Worm (Caenorhabditis elegans) whole organism, early embryonic: Measurements from ENCODE around the gene cya-1.
A peak's percentile ranks its signal among the peaks of the same experiment; 100 is the strongest.

Experiments
- B0310.2 ChIP-seq: sonication (generic microtip); optimal IDR thresholded peaks from 2 replicates; lab custom pipeline; 2016; ENCODE audit warnings: mild to moderate bottlenecking, missing genetic modification characterization, missing compliant biosample characterization
- F13C5.2 ChIP-seq: sonication (generic microtip); optimal IDR thresholded peaks from 2 replicates; lab custom pipeline; 2017; ENCODE audit warnings: mild to moderate bottlenecking, missing genetic modification characterization, inconsistent platforms, missing compliant biosample characterization
- aly-1 ChIP-seq: sonication (generic microtip); optimal IDR thresholded peaks from 2 replicates; lab custom pipeline; 2016; ENCODE audit warnings: missing genetic modification characterization, missing compliant biosample characterization
- ama-1 ChIP-seq: fragments of 150-350 bp; optimal IDR thresholded peaks from 2 replicates; lab custom pipeline; 2014
- ceh-13 ChIP-seq: fragments of 200-800 bp; sonication (Bioruptor generic); optimal IDR thresholded peaks from 2 replicates; lab custom pipeline; 2018; ENCODE audit warnings: mild to moderate bottlenecking, missing genetic modification characterization, missing compliant biosample characterization
- ceh-36 ChIP-seq: sonication (generic microtip); optimal IDR thresholded peaks from 2 replicates; lab custom pipeline; 2016; ENCODE audit warnings: missing genetic modification characterization, inconsistent platforms, missing compliant biosample characterization
- ets-7 ChIP-seq: sonication (generic microtip); optimal IDR thresholded peaks from 2 replicates; lab custom pipeline; 2016; ENCODE audit warnings: missing genotype, missing genetic modification characterization, missing compliant biosample characterization
- flt-1 ChIP-seq: fragments of 200-800 bp; sonication (Bioruptor generic); IDR thresholded peaks from 2 replicates; pipeline ENCODE4 v1.3.6; 2022; ENCODE audit warnings: missing genetic modification characterization, missing compliant biosample characterization
- hmbx-1 ChIP-seq: sonication (generic microtip); optimal IDR thresholded peaks from 2 replicates; lab custom pipeline; 2016; ENCODE audit warnings: mild to moderate bottlenecking, missing genetic modification characterization, missing compliant biosample characterization
- hmg-4 ChIP-seq: fragments of 200-800 bp; sonication (Bioruptor generic); optimal IDR thresholded peaks from 2 replicates; lab custom pipeline; 2018; ENCODE audit warnings: mild to moderate bottlenecking, missing genetic modification characterization, missing compliant biosample characterization
- hnd-1 ChIP-seq: sonication (generic microtip); optimal IDR thresholded peaks from 2 replicates; lab custom pipeline; 2016; ENCODE audit warnings: missing genetic modification characterization, missing compliant biosample characterization
- pes-1 ChIP-seq: fragments of 200-800 bp; sonication (Bioruptor generic); IDR thresholded peaks from 2 replicates; pipeline ENCODE4 v1.3.6; 2022; ENCODE audit warnings: missing genetic modification reagents, missing genetic modification characterization, missing compliant biosample characterization
- scrt-1 ChIP-seq: fragments of 200-800 bp; sonication (Bioruptor generic); IDR thresholded peaks from 2 replicates; pipeline ENCODE4 v1.3.6; 2022; ENCODE audit warnings: missing genetic modification characterization, missing compliant biosample characterization
- sea-1 ChIP-seq: fragments of 200-800 bp; sonication (Bioruptor generic); conservative IDR thresholded peaks from 2 replicates; pipeline ENCODE4 v1.3.6; 2022; ENCODE audit warnings: missing genetic modification characterization, missing compliant biosample characterization
- tbx-11 ChIP-seq: fragments of 200-800 bp; sonication (Bioruptor generic); IDR thresholded peaks from 2 replicates; pipeline ENCODE4 v1.3.6; 2022; ENCODE audit warnings: missing genetic modification characterization, missing compliant biosample characterization
- tbx-37 ChIP-seq: fragments of 200-800 bp; sonication (Bioruptor generic); conservative IDR thresholded peaks from 2 replicates; pipeline ENCODE4 v1.3.6; 2022; ENCODE audit warnings: missing genetic modification reagents, missing genetic modification characterization, missing compliant biosample characterization
- tra-4 ChIP-seq: sonication (generic microtip); optimal IDR thresholded peaks from 2 replicates; lab custom pipeline; 2017; ENCODE audit warnings: missing genetic modification characterization, missing compliant biosample characterization

Gene cya-1

ce11 chrIII:9115745-9116144 lies 6.7 kb upstream of the cya-1 start:
- TF ChIP-seq ceh-13 (GFP tag; lab: Kevin White, UChicago): no peak
- no peak for TF ChIP-seq ceh-36 (tag; lab: Kevin White, UChicago)
- TF ChIP-seq tbx-37 (GFP tag; lab: Robert Waterston, UW): no peak
- no peak for TF ChIP-seq hnd-1 (tag; lab: Kevin White, UChicago)
- no peak for TF ChIP-seq F13C5.2 (tag; lab: Kevin White, UChicago)
- TF ChIP-seq ets-7 (tag; lab: Kevin White, UChicago): no peak
- TF ChIP-seq flt-1: no peak
- TF ChIP-seq aly-1 (tag; lab: Kevin White, UChicago): no peak
- no peak for TF ChIP-seq tbx-11 (GFP tag; lab: Robert Waterston, UW)
- no peak for TF ChIP-seq tra-4
- TF ChIP-seq hmg-4 (GFP tag; lab: Kevin White, UChicago): no peak
- TF ChIP-seq B0310.2 (tag; lab: Kevin White, UChicago): no peak
- no peak for TF ChIP-seq pes-1

- no peak for TF ChIP-seq hnd-1 (tag; lab: Kevin White, UChicago)
- TF ChIP-seq hmg-4 (GFP tag; lab: Kevin White, UChicago): peak; percentile 23
These were observed 5.6 kb upstream of the cya-1 start, which contains the start of gene ZK512.1 for ce11 chrIII:9114649-9115048. Gene ZK512.1, plus strand, starts transcription at chrIII:9114949.

ce11 chrIII:9114076-9114475 lies 5.0 kb upstream of the cya-1 start:
- TF ChIP-seq pes-1 (no peak), ceh-36 (tag; lab: Kevin White, UChicago) (no peak), sea-1 (GFP tag; lab: Robert Waterston, UW) (no peak), B0310.2 (tag; lab: Kevin White, UChicago) (no peak), hnd-1 (tag; lab: Kevin White, UChicago) (no peak), scrt-1 (GFP tag; lab: Robert Waterston, UW) (no peak), tbx-37 (GFP tag; lab: Robert Waterston, UW) (no peak), tra-4 (no peak), F13C5.2 (tag; lab: Kevin White, UChicago) (no peak), ama-1 (lab: Kevin White, UChicago) (no peak)

- TF ChIP-seq F13C5.2 (tag; lab: Kevin White, UChicago) (peak; percentile 67), B0310.2 (tag; lab: Kevin White, UChicago) (no peak), hmg-4 (GFP tag; lab: Kevin White, UChicago) (peak; percentile 80), aly-1 (tag; lab: Kevin White, UChicago) (peak; percentile 19)
These were observed 3.4 kb upstream of the cya-1 start for ce11 chrIII:9112479-9112878.

- TF ChIP-seq flt-1 (peak; percentile 53), tbx-37 (GFP tag; lab: Robert Waterston, UW) (0 out of 2 replicates have a peak, but pooled peaks have one; percentile 35), pes-1 (peak; percentile 77), scrt-1 (GFP tag; lab: Robert Waterston, UW) (peak; percentile 69; the same call in 1 of the 2 replicates)
These were observed 1.8 kb upstream of the cya-1 start for ce11 chrIII:9110914-9111313.

- TF ChIP-seq pes-1 (no peak), hmg-4 (GFP tag; lab: Kevin White, UChicago) (no peak)
These were observed 1.2 kb upstream of the cya-1 start for ce11 chrIII:9110270-9110669.

- TF ChIP-seq ama-1 (lab: Kevin White, UChicago): no peak
- peak; percentile 16 for TF ChIP-seq ceh-36 (tag; lab: Kevin White, UChicago)
- no peak for TF ChIP-seq tbx-11 (GFP tag; lab: Robert Waterston, UW)
These were observed 654 bp upstream of the cya-1 start for ce11 chrIII:9109726-9110125.

- TF ChIP-seq hnd-1 (tag; lab: Kevin White, UChicago): no peak
- no peak for TF ChIP-seq aly-1 (tag; lab: Kevin White, UChicago)
- no peak for TF ChIP-seq ets-7 (tag; lab: Kevin White, UChicago)
- no peak for TF ChIP-seq ceh-36 (tag; lab: Kevin White, UChicago)
- no peak for TF ChIP-seq ama-1 (lab: Kevin White, UChicago)
- no peak for TF ChIP-seq tbx-11 (GFP tag; lab: Robert Waterston, UW)
- no peak for TF ChIP-seq sea-1 (GFP tag; lab: Robert Waterston, UW)
- TF ChIP-seq flt-1: no peak
- TF ChIP-seq tbx-37 (GFP tag; lab: Robert Waterston, UW): no peak
- TF ChIP-seq tra-4: no peak
- no peak for TF ChIP-seq hmg-4 (GFP tag; lab: Kevin White, UChicago)
- no peak for TF ChIP-seq hmbx-1
- TF ChIP-seq ceh-13 (GFP tag; lab: Kevin White, UChicago): no peak
- TF ChIP-seq scrt-1 (GFP tag; lab: Robert Waterston, UW): no peak
- TF ChIP-seq B0310.2 (tag; lab: Kevin White, UChicago): no peak
- no peak for TF ChIP-seq pes-1
These were observed 3.4 kb downstream of the cya-1 start for ce11 chrIII:9105653-9106052.

- TF ChIP-seq scrt-1 (GFP tag; lab: Robert Waterston, UW) (peak; percentile 87), aly-1 (tag; lab: Kevin White, UChicago) (no peak), tbx-11 (GFP tag; lab: Robert Waterston, UW) (peak; percentile 77), sea-1 (GFP tag; lab: Robert Waterston, UW) (0 out of 2 replicates have a peak, but pooled peaks have one; percentile 37), ets-7 (tag; lab: Kevin White, UChicago) (peak; percentile 27), B0310.2 (tag; lab: Kevin White, UChicago) (peak; percentile 73), hnd-1 (tag; lab: Kevin White, UChicago) (peak; percentile 77), pes-1 (no peak), tbx-37 (GFP tag; lab: Robert Waterston, UW) (peak; percentile 76), F13C5.2 (tag; lab: Kevin White, UChicago) (peak; percentile 18), ama-1 (lab: Kevin White, UChicago) (no peak), ceh-36 (tag; lab: Kevin White, UChicago) (peak; percentile 74), hmbx-1 (peak; percentile 20), flt-1 (peak; percentile 79), hmg-4 (GFP tag; lab: Kevin White, UChicago) (peak; percentile 80), tra-4 (peak; percentile 37), ceh-13 (GFP tag; lab: Kevin White, UChicago) (peak; percentile 75)
These were observed 5.0 kb downstream of the cya-1 start for ce11 chrIII:9104060-9104459.
